Worm (Caenorhabditis elegans) whole organism, late embryonic: ENCODE results near the gene F26F4.12.
A peak's percentile ranks its signal among the peaks of the same experiment; 100 is the strongest.

Experiments used
- Y22D7AL.16 ChIP-seq: sonication (generic microtip); optimal IDR thresholded peaks from 2 replicates; lab custom pipeline; 2016; ENCODE audit warnings: missing genetic modification characterization, missing compliant biosample characterization
- ama-1 ChIP-seq: fragments of 150-350 bp; optimal IDR thresholded peaks from 2 replicates; lab custom pipeline; 2014
- ceh-19 ChIP-seq: fragments of 200-800 bp; sonication (Bioruptor generic); optimal IDR thresholded peaks from 2 replicates; lab custom pipeline; 2018; ENCODE audit warnings: mild to moderate bottlenecking, missing genetic modification characterization, missing compliant biosample characterization
- ceh-6 ChIP-seq: fragments of 200-800 bp; sonication (Bioruptor generic); optimal IDR thresholded peaks from 2 replicates; lab custom pipeline; 2018; ENCODE audit warnings: mild to moderate bottlenecking, missing genetic modification characterization, missing compliant biosample characterization
- elt-4 ChIP-seq: sonication (generic microtip); optimal IDR thresholded peaks from 2 replicates; lab custom pipeline; 2016; ENCODE audit warnings: missing genetic modification characterization, missing compliant biosample characterization
- fkh-10 ChIP-seq: fragments of 150-350 bp; optimal IDR thresholded peaks from 2 replicates; lab custom pipeline; 2014; ENCODE audit warnings: missing biosample characterization, missing genetic modification reagents, missing genetic modification characterization
- mec-3 ChIP-seq: sonication (generic microtip); optimal IDR thresholded peaks from 2 replicates; lab custom pipeline; 2016; ENCODE audit warnings: borderline replicate concordance, missing genetic modification characterization, missing compliant biosample characterization
- nfya-1 ChIP-seq: sonication (generic microtip); optimal IDR thresholded peaks from 2 replicates; lab custom pipeline; 2017; ENCODE audit warnings: missing genetic modification characterization, mild to moderate bottlenecking, missing compliant biosample characterization, antibody characterized with exemption, moderate library complexity
- nhr-11 ChIP-seq: fragments of 150-350 bp; optimal IDR thresholded peaks from 2 replicates; lab custom pipeline; 2014; ENCODE audit warnings: missing biosample characterization, missing genetic modification characterization
- pha-2 ChIP-seq: sonication (generic microtip); optimal IDR thresholded peaks from 2 replicates; lab custom pipeline; 2017; ENCODE audit warnings: mild to moderate bottlenecking, missing genetic modification characterization, missing compliant biosample characterization
- pros-1 ChIP-seq: fragments of 150-350 bp; optimal IDR thresholded peaks from 2 replicates; lab custom pipeline; 2014; ENCODE audit warnings: missing biosample characterization, missing genetic modification reagents, missing genetic modification characterization
- sdc-2 ChIP-seq: sonication (generic microtip); optimal IDR thresholded peaks from 2 replicates; lab custom pipeline; 2016; ENCODE audit warnings: missing genotype, missing genetic modification characterization, missing compliant biosample characterization
- unc-3 ChIP-seq, 2 experiments: fragments of 200-800 bp in 1 of 2; sonication (Bioruptor generic) in 1 of 2; sonication (generic microtip) in 1 of 2; conservative IDR thresholded peaks in 1 of 2; optimal IDR thresholded peaks in 1 of 2; 2 replicates each; pipeline versions ENCODE4 v1.3.6 to Lab custom; 2016 to 2022; ENCODE audit warnings: missing compliant biosample characterization in 2 of 2, missing genetic modification characterization in 2 of 2, missing genetic modification reagents in 1 of 2
- zip-5 ChIP-seq: sonication (generic microtip); optimal IDR thresholded peaks from 2 replicates; lab custom pipeline; 2016; ENCODE audit warnings: missing genetic modification characterization, missing compliant biosample characterization

ce11 chrIII:4951210-4951609 lies 41.4 kb upstream of the F26F4.12 start:
- TF ChIP-seq unc-3 (GFP tag; conservative IDR thresholded peaks at IDR 0.05; lab: Robert Waterston, UW) (no peak), unc-3 (tag; optimal IDR thresholded peaks at IDR 0.05; lab: Kevin White, UChicago) (no peak), pros-1 (tag; lab: Kevin White, UChicago) (no peak), zip-5 (tag; lab: Kevin White, UChicago) (no peak), nfya-1 (tag; lab: Kevin White, UChicago) (no peak), pha-2 (tag; lab: Kevin White, UChicago) (no peak), ama-1 (no peak), ceh-19 (no peak), fkh-10 (GFP tag; lab: Kevin White, UChicago) (no peak), Y22D7AL.16 (no peak), elt-4 (tag; lab: Kevin White, UChicago) (peak; percentile 20), nhr-11 (tag; lab: Kevin White, UChicago) (no peak), mec-3 (tag; lab: Kevin White, UChicago) (no peak), ceh-6 (GFP tag; lab: Kevin White, UChicago) (no peak), sdc-2 (tag; lab: Kevin White, UChicago) (no peak)
